Worm (Caenorhabditis elegans) whole organism, midembryonic: ENCODE results near the gene ZK856.19.

ENCODE experiments used
- T22C8.4 ChIP-seq: fragments of 200-800 bp; sonication (Bioruptor generic); IDR thresholded peaks from 2 replicates; pipeline ENCODE4 v1.3.6; 2022; ENCODE audit warnings: missing genetic modification characterization, missing compliant biosample characterization
- cog-1 ChIP-seq: sonication (generic microtip); optimal IDR thresholded peaks from 2 replicates; lab custom pipeline; 2016; ENCODE audit warnings: missing genetic modification characterization, missing compliant biosample characterization
- flt-1 ChIP-seq: fragments of 200-800 bp; sonication (Bioruptor generic); IDR thresholded peaks from 2 replicates; pipeline ENCODE4 v1.3.6; 2022; ENCODE audit warnings: missing genetic modification characterization, missing compliant biosample characterization
- klf-2 ChIP-seq: fragments of 200-800 bp; sonication (Bioruptor generic); conservative IDR thresholded peaks from 2 replicates; pipeline ENCODE4 v1.3.6; 2022; ENCODE audit warnings: missing genetic modification reagents, missing genetic modification characterization, missing compliant biosample characterization
- med-1 ChIP-seq: sonication (generic microtip); optimal IDR thresholded peaks from 2 replicates; lab custom pipeline; 2017; ENCODE audit warnings: missing genetic modification characterization, mild to moderate bottlenecking, missing compliant biosample characterization, antibody characterized with exemption, missing genetic modification reagents; ENCODE audit not compliant: insufficient read depth
- ref-1 ChIP-seq: fragments of 200-800 bp; sonication (Bioruptor generic); conservative IDR thresholded peaks from 2 replicates; pipeline ENCODE4 v1.3.6; 2022; ENCODE audit warnings: missing genetic modification reagents, missing genetic modification characterization, missing compliant biosample characterization
- tab-1 ChIP-seq: fragments of 200-800 bp; sonication (Bioruptor generic); IDR thresholded peaks from 2 replicates; pipeline ENCODE4 v1.3.6; 2022; ENCODE audit warnings: missing genetic modification characterization, missing compliant biosample characterization
- ztf-23 ChIP-seq: fragments of 200-800 bp; sonication (Bioruptor generic); IDR thresholded peaks from 2 replicates; pipeline ENCODE4 v1.3.6; 2022; ENCODE audit warnings: missing genetic modification reagents, missing genetic modification characterization, missing compliant biosample characterization
- ztf-29 ChIP-seq: fragments of 200-800 bp; sonication (Bioruptor generic); IDR thresholded peaks from 2 replicates; pipeline ENCODE4 v1.3.6; 2022; ENCODE audit warnings: missing genetic modification reagents, missing genetic modification characterization, missing compliant biosample characterization

ce11 chrV:10174632-10175075, 30.1 kb downstream of the ZK856.19 start:
- TF ChIP-seq flt-1 (GFP tag; lab: Robert Waterston, UW), result no peak
- no peak for TF ChIP-seq ztf-23 (GFP tag; lab: Robert Waterston, UW)
- no peak for TF ChIP-seq ref-1 (GFP tag; lab: Robert Waterston, UW)
- no peak for TF ChIP-seq ztf-29
- no peak for TF ChIP-seq med-1
- TF ChIP-seq klf-2 (GFP tag; lab: Robert Waterston, UW), result no peak
- TF ChIP-seq cog-1, result no peak
- no peak for TF ChIP-seq tab-1
- peak; percentile 79 for TF ChIP-seq T22C8.4 (GFP tag; lab: Robert Waterston, UW)
